Worm (Caenorhabditis elegans) whole organism, L4 larva: ENCODE measurements around the gene ZK688.5.
A peak's percentile ranks its signal among the peaks of the same experiment; 100 is the strongest.

Experiments
- D1046.2 ChIP-seq: fragments of 200-800 bp; sonication (Bioruptor generic); IDR thresholded peaks from 2 replicates; pipeline ENCODE4 v1.3.6; 2022; ENCODE audit warnings: missing genetic modification characterization, missing compliant biosample characterization
- T20F7.1 ChIP-seq: fragments of 200-800 bp; sonication (Bioruptor generic); optimal IDR thresholded peaks from 2 replicates; lab custom pipeline; 2018; ENCODE audit warnings: mild to moderate bottlenecking, missing genetic modification characterization, missing compliant biosample characterization
- Y48G9A.11 ChIP-seq: fragments of 200-800 bp; sonication (Bioruptor generic); IDR thresholded peaks from 2 replicates; pipeline ENCODE4 v1.3.6; 2022; ENCODE audit warnings: missing genetic modification reagents, missing genetic modification characterization, missing compliant biosample characterization
- ZK337.2 ChIP-seq: fragments of 200-800 bp; sonication (Bioruptor generic); IDR thresholded peaks from 2 replicates; pipeline ENCODE4 v1.3.6; 2022; ENCODE audit warnings: missing genetic modification reagents, missing genetic modification characterization, missing compliant biosample characterization
- aha-1 ChIP-seq: fragments of 150-350 bp; peaks from one replicate; lab custom pipeline; 2014; ENCODE audit warnings: missing biosample characterization, missing genetic modification characterization
- ceh-44 ChIP-seq: fragments of 200-800 bp; sonication (Bioruptor generic); IDR thresholded peaks from 2 replicates; pipeline ENCODE4 v1.3.6; 2022; ENCODE audit warnings: missing genetic modification reagents, missing genetic modification characterization, missing compliant biosample characterization
- ceh-62 ChIP-seq: sonication (generic microtip); optimal IDR thresholded peaks from 2 replicates; lab custom pipeline; 2017; ENCODE audit warnings: missing biosample characterization, missing genetic modification characterization
- ces-1 ChIP-seq: fragments of 150-350 bp; sonication (generic microtip); optimal IDR thresholded peaks from 4 replicates; lab custom pipeline; 2014; ENCODE audit warnings: missing biosample characterization, missing genetic modification reagents, missing genetic modification characterization
- cey-2 ChIP-seq: sonication (generic microtip); optimal IDR thresholded peaks from 3 replicates; lab custom pipeline; 2017; ENCODE audit warnings: missing genetic modification characterization, mild to moderate bottlenecking, missing compliant biosample characterization, antibody characterized with exemption, borderline replicate concordance; ENCODE audit not compliant: insufficient read depth
- dmd-6 ChIP-seq: fragments of 200-800 bp; sonication (Bioruptor generic); IDR thresholded peaks from 2 replicates; pipeline ENCODE4 v1.3.6; 2022; ENCODE audit warnings: missing genetic modification reagents, missing genetic modification characterization, missing compliant biosample characterization
- dmd-9 ChIP-seq: fragments of 200-800 bp; sonication (Bioruptor generic); IDR thresholded peaks from 2 replicates; pipeline ENCODE4 v1.3.6; 2022; ENCODE audit warnings: missing genetic modification reagents, missing genetic modification characterization, missing compliant biosample characterization
- dpl-1 ChIP-seq: fragments of 150-350 bp; optimal IDR thresholded peaks from 2 replicates; lab custom pipeline; 2014; ENCODE audit warnings: missing biosample characterization, missing genetic modification reagents, missing genetic modification characterization
- dve-1 ChIP-seq: sonication (generic microtip); optimal IDR thresholded peaks from 2 replicates; lab custom pipeline; 2017; ENCODE audit warnings: antibody characterized with exemption, mild to moderate bottlenecking, missing genetic modification characterization, missing compliant biosample characterization; ENCODE audit not compliant: insufficient read depth
- fkh-10 ChIP-seq: fragments of 150-350 bp; optimal IDR thresholded peaks from 2 replicates; lab custom pipeline; 2014; ENCODE audit warnings: missing biosample characterization, missing genetic modification reagents, missing genetic modification characterization
- hif-1 ChIP-seq, 2 experiments: sonication (generic microtip); optimal IDR thresholded peaks; 2 replicates each; lab custom pipeline; 2016 to 2017; ENCODE audit warnings: missing compliant biosample characterization in 2 of 2, missing genetic modification characterization in 2 of 2, missing genetic modification reagents in 2 of 2, missing genotype in 2 of 2, mild to moderate bottlenecking in 1 of 2
- hlh-30 ChIP-seq: sonication (generic microtip); optimal IDR thresholded peaks from 2 replicates; lab custom pipeline; 2017; ENCODE audit warnings: antibody characterized with exemption, mild to moderate bottlenecking, missing genetic modification characterization, missing compliant biosample characterization; ENCODE audit not compliant: insufficient read depth
- hmg-1.1 ChIP-seq: fragments of 200-800 bp; sonication (Bioruptor generic); IDR thresholded peaks from 2 replicates; pipeline ENCODE4 v1.3.6; 2022; ENCODE audit warnings: missing genetic modification reagents, missing genetic modification characterization, missing compliant biosample characterization
- jun-1 ChIP-seq: fragments of 150-350 bp; optimal IDR thresholded peaks from 2 replicates; lab custom pipeline; 2014; ENCODE audit warnings: missing biosample characterization, missing genetic modification reagents, missing genetic modification characterization
- lin-1 ChIP-seq: fragments of 200-800 bp; sonication (Bioruptor generic); IDR thresholded peaks from 2 replicates; pipeline ENCODE4 v1.3.6; 2022; ENCODE audit warnings: missing genetic modification reagents, missing genetic modification characterization, missing compliant biosample characterization
- lsy-2 ChIP-seq, 2 experiments: fragments of 150-350 bp in 1 of 2; sonication (generic microtip) in 1 of 2; optimal IDR thresholded peaks; 2 replicates each; lab custom pipeline; 2014 to 2017; ENCODE audit warnings: missing biosample characterization in 2 of 2, missing genetic modification characterization in 2 of 2
- mep-1 ChIP-seq: fragments of 150-350 bp; sonication (generic microtip); optimal IDR thresholded peaks from 3 replicates; lab custom pipeline; 2014; ENCODE audit warnings: missing biosample characterization, missing genetic modification characterization
- mes-2 ChIP-seq: sonication (generic microtip); optimal IDR thresholded peaks from 2 replicates; lab custom pipeline; 2016; ENCODE audit warnings: missing genotype, mild to moderate bottlenecking, missing genetic modification characterization, missing compliant biosample characterization; ENCODE audit not compliant: poor library complexity, severe bottlenecking
- nhr-11 ChIP-seq: fragments of 150-350 bp; optimal IDR thresholded peaks from 2 replicates; lab custom pipeline; 2014; ENCODE audit warnings: missing biosample characterization, missing genetic modification characterization
- nhr-25 ChIP-seq: sonication (generic microtip); optimal IDR thresholded peaks from 2 replicates; lab custom pipeline; 2017; ENCODE audit warnings: missing genetic modification characterization, mild to moderate bottlenecking, missing compliant biosample characterization, antibody characterized with exemption, moderate library complexity, borderline replicate concordance; ENCODE audit not compliant: insufficient read depth
- nhr-28 ChIP-seq: fragments of 150-350 bp; optimal IDR thresholded peaks from 2 replicates; lab custom pipeline; 2014; ENCODE audit warnings: missing biosample characterization, missing genetic modification characterization
- nhr-41 ChIP-seq: fragments of 200-800 bp; sonication (Bioruptor generic); IDR thresholded peaks from 2 replicates; pipeline ENCODE4 v1.3.6; 2022; ENCODE audit warnings: missing genetic modification reagents, missing genetic modification characterization, missing compliant biosample characterization
- nhr-6 ChIP-seq: fragments of 150-350 bp; optimal IDR thresholded peaks from 2 replicates; lab custom pipeline; 2014; ENCODE audit warnings: missing biosample characterization, missing genetic modification characterization
- pqm-1 ChIP-seq: sonication (generic microtip); optimal IDR thresholded peaks from 2 replicates; lab custom pipeline; 2017; ENCODE audit warnings: missing biosample characterization, missing genetic modification characterization
- saeg-2 ChIP-seq: fragments of 200-800 bp; sonication (Bioruptor generic); IDR thresholded peaks from 2 replicates; pipeline ENCODE4 v1.3.6; 2022; ENCODE audit warnings: missing genetic modification reagents, missing genetic modification characterization, missing compliant biosample characterization
- skn-1 ChIP-seq: fragments of 150-350 bp; optimal IDR thresholded peaks from 2 replicates; lab custom pipeline; 2014; ENCODE audit warnings: missing biosample characterization, missing genetic modification characterization
- snpc-4 ChIP-seq: fragments of 150-350 bp; optimal IDR thresholded peaks from 2 replicates; lab custom pipeline; 2014; ENCODE audit warnings: missing biosample characterization, missing genetic modification characterization
- spr-1 ChIP-seq: sonication (generic microtip); optimal IDR thresholded peaks from 2 replicates; lab custom pipeline; 2016; ENCODE audit warnings: mild to moderate bottlenecking, missing genetic modification characterization, missing compliant biosample characterization
- spr-3 ChIP-seq: fragments of 200-800 bp; sonication (Bioruptor generic); optimal IDR thresholded peaks from 2 replicates; lab custom pipeline; 2018; ENCODE audit warnings: mild to moderate bottlenecking, missing genetic modification characterization, missing compliant biosample characterization
- unc-130 ChIP-seq: sonication (generic microtip); optimal IDR thresholded peaks from 2 replicates; lab custom pipeline; 2016; ENCODE audit warnings: missing genetic modification reagents, missing genetic modification characterization, missing compliant biosample characterization
- vab-7 ChIP-seq: fragments of 200-800 bp; sonication (Bioruptor generic); IDR thresholded peaks from 2 replicates; pipeline ENCODE4 v1.3.6; 2022; ENCODE audit warnings: missing genetic modification reagents, missing genetic modification characterization, missing compliant biosample characterization
- zfp-2 ChIP-seq: sonication (generic microtip); optimal IDR thresholded peaks from 2 replicates; lab custom pipeline; 2016; ENCODE audit warnings: mild to moderate bottlenecking, missing genetic modification characterization, missing compliant biosample characterization
- ztf-11 ChIP-seq: fragments of 150-350 bp; optimal IDR thresholded peaks from 2 replicates; lab custom pipeline; 2014; ENCODE audit warnings: missing biosample characterization, missing genetic modification characterization

Gene ZK688.5

ce11 chrIII:7891573-7892306 lies at the start of gene ZK688.5, which contains the start of gene fahd-1 (continued):
- peak; percentile 65 for TF ChIP-seq aha-1
- no peak for TF ChIP-seq skn-1
- no peak for TF ChIP-seq unc-130
- no peak for TF ChIP-seq snpc-4 (tag; lab: Kevin White, UChicago)
- TF ChIP-seq pqm-1, result peak; percentile 48
- TF ChIP-seq vab-7 (GFP tag; lab: Robert Waterston, UW), result no peak

- peak; percentile 77 for TF ChIP-seq mes-2 (tag; lab: Kevin White, UChicago)
- no peak for TF ChIP-seq ceh-62
- peak; percentile 94 for TF ChIP-seq Y48G9A.11 (GFP tag; lab: Robert Waterston, UW)
- TF ChIP-seq ZK337.2 (GFP tag; lab: Robert Waterston, UW), result no peak
- no peak for TF ChIP-seq nhr-41
- peak; percentile 96 for TF ChIP-seq dpl-1
- TF ChIP-seq nhr-11 (tag; lab: Kevin White, UChicago), result peak; percentile 11
- TF ChIP-seq ces-1 (GFP tag; lab: Kevin White, UChicago), result no peak
- no peak for TF ChIP-seq zfp-2 (tag; lab: Kevin White, UChicago)
- peak; percentile 52 for TF ChIP-seq nhr-28
- TF ChIP-seq hmg-1.1 (GFP tag; lab: Robert Waterston, UW), result peak; percentile 65; the same call in 1 of the 2 replicates
- TF ChIP-seq T20F7.1 (GFP tag; lab: Kevin White, UChicago), result peak; percentile 99
- peak; percentile 38 for TF ChIP-seq fkh-10 (GFP tag; lab: Kevin White, UChicago)
- no peak for TF ChIP-seq saeg-2 (GFP tag; lab: Robert Waterston, UW)
- TF ChIP-seq aha-1, result peak; percentile 62
- no peak for TF ChIP-seq spr-3 (GFP tag; lab: Kevin White, UChicago)
- no peak for TF ChIP-seq lin-1
- no peak for TF ChIP-seq ztf-11
- peak; percentile 79 for TF ChIP-seq hlh-30 (tag; lab: Kevin White, UChicago)
- no peak for TF ChIP-seq jun-1 (tag; lab: Kevin White, UChicago)
- TF ChIP-seq spr-1 (tag; lab: Kevin White, UChicago), result no peak
- peak; percentile 45 for TF ChIP-seq nhr-6
- no peak for TF ChIP-seq dmd-6 (GFP tag; lab: Robert Waterston, UW)
- peak in 1 of 2 experiments; percentile 27 for TF ChIP-seq hif-1 (tag; optimal IDR thresholded peaks at IDR 0.05; lab: Kevin White, UChicago)
- TF ChIP-seq lsy-2 (tag; optimal IDR thresholded peaks at IDR 0.05; lab: Kevin White, UChicago), result peak in 1 of 2 experiments; percentile 83
- TF ChIP-seq mep-1, result no peak
- no peak for TF ChIP-seq ceh-44 (GFP tag; lab: Robert Waterston, UW)
- TF ChIP-seq nhr-25 (tag; lab: Kevin White, UChicago), result peak; percentile 55
- TF ChIP-seq D1046.2 (GFP tag; lab: Robert Waterston, UW), result no peak
- TF ChIP-seq dve-1 (tag; lab: Kevin White, UChicago), result peak; percentile 26
- no peak for TF ChIP-seq cey-2
Measured at ce11 chrIII:7940819-7941218, 49.4 kb upstream of the ZK688.5 start, which contains the start of gene C29E4.12. C29E4.12 (plus strand) TSS chrIII:7941151.

ce11 chrIII:7937548-7937947 lies 46.1 kb upstream of the ZK688.5 start, which contains the start of gene C29E4.10:
C29E4.10 (plus strand) TSS chrIII:7937848.
- TF ChIP-seq dmd-9 (GFP tag; lab: Robert Waterston, UW), result no peak
- TF ChIP-seq, all 104 proteins: peak for 0
